Worm (Caenorhabditis elegans): Measurements from ENCODE around the gene swd-2.2.

DNA sequence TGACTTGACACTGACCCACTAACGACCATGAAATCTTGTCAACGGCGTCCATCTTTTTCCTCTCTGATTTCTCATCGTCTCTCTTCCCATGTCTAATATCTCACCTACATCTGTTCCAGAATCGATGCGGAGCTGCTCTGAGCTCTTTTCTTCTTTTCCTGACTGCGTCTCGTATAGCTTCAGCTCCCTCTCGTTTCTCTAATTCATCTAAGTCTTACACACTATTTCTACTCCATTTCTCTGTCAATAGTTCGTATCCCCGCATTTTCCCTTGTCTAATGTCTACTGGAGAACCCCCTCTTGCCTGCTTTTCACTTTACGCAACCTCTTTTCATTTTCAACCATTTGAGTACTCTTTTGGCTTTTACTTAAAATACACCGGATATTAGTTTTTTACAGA lies 43.6 kb downstream of the swd-2.2 start, which contains the start of gene ric-3:
- TF ChIP-seq aly-2 (tag; optimal IDR thresholded peaks at IDR 0.05) = no peak
- TF ChIP-seq jun-1 (tag; optimal IDR thresholded peaks at IDR 0.05) = no peak
- TF ChIP-seq tag-97 (GFP tag; IDR thresholded peaks at IDR 0.05) = no peak
- TF ChIP-seq F49E8.2 (tag; optimal IDR thresholded peaks at IDR 0.05; ENCODE audit: borderline replicate concordance) = no peak
- no peak for TF ChIP-seq F10B5.3 (tag; optimal IDR thresholded peaks at IDR 0.05)

Measured in whole organism, L4 larva.